Fruit fly (Drosophila melanogaster) whole organism, embryonic: ENCODE measurements around the gene CG10232.
A peak's percentile ranks its signal among the peaks of the same experiment; 100 is the strongest.

Experiments used
- Aef1 ChIP-seq: fragments of 200-800 bp; sonication (Bioruptor generic); IDR thresholded peaks from 3 replicates; pipeline ENCODE4 v1.3.6; 2022; ENCODE audit warnings: missing biosample characterization, missing genetic modification characterization
- CG10147 ChIP-seq: fragments of 200-800 bp; sonication (Bioruptor generic); optimal IDR thresholded peaks from 2 replicates; lab custom pipeline; 2019; ENCODE audit warnings: missing biosample characterization, mild to moderate bottlenecking, missing genetic modification characterization, moderate library complexity
- CG10431 ChIP-seq: fragments of 200-800 bp; sonication (Bioruptor generic); optimal IDR thresholded peaks from 3 replicates; lab custom pipeline; 2018; ENCODE audit warnings: missing biosample characterization, mild to moderate bottlenecking, missing genetic modification characterization
- CG12659 ChIP-seq: fragments of 200-800 bp; sonication (Bioruptor generic); optimal IDR thresholded peaks from 3 replicates; lab custom pipeline; 2017; ENCODE audit warnings: mild to moderate bottlenecking, missing biosample characterization, missing genetic modification reagents, missing genetic modification characterization
- CG15269 ChIP-seq: fragments of 200-800 bp; sonication (Bioruptor generic); optimal IDR thresholded peaks from 2 replicates; lab custom pipeline; 2018; ENCODE audit warnings: missing biosample characterization, mild to moderate bottlenecking, missing genetic modification characterization, moderate library complexity
- CG1647 ChIP-seq: fragments of 200-800 bp; sonication (Bioruptor generic); optimal IDR thresholded peaks from 3 replicates; lab custom pipeline; 2016; ENCODE audit warnings: missing biosample characterization, missing genetic modification characterization
- CG16815 ChIP-seq: fragments of 200-800 bp; sonication (Bioruptor generic); optimal IDR thresholded peaks from 3 replicates; lab custom pipeline; 2017; ENCODE audit warnings: missing biosample characterization, mild to moderate bottlenecking, missing genetic modification characterization
- CG17612 ChIP-seq: fragments of 200-800 bp; sonication (Bioruptor generic); IDR thresholded peaks from 2 replicates; pipeline ENCODE4 v1.3.6; 2022; ENCODE audit warnings: missing biosample characterization, missing genetic modification characterization
- CG17829 ChIP-seq: fragments of 200-800 bp; optimal IDR thresholded peaks from 2 replicates; lab custom pipeline; 2019; ENCODE audit warnings: missing biosample characterization, mild to moderate bottlenecking, missing genetic modification characterization, moderate library complexity
- CG18262 ChIP-seq: fragments of 200-800 bp; optimal IDR thresholded peaks from 3 replicates; lab custom pipeline; 2019; ENCODE audit warnings: missing biosample characterization, mild to moderate bottlenecking, missing genetic modification characterization, moderate library complexity
- CG18476 ChIP-seq: fragments of 200-800 bp; sonication (Bioruptor generic); optimal IDR thresholded peaks from 2 replicates; lab custom pipeline; 2016; ENCODE audit warnings: missing biosample characterization, mild to moderate bottlenecking, missing genetic modification characterization
- CG3065 ChIP-seq: fragments of 200-800 bp; sonication (Bioruptor generic); optimal IDR thresholded peaks from 2 replicates; lab custom pipeline; 2016; ENCODE audit warnings: missing biosample characterization, missing genetic modification characterization
- CG34422 ChIP-seq: fragments of 200-800 bp; sonication (Bioruptor generic); IDR thresholded peaks from 3 replicates; pipeline ENCODE4 v1.3.6; 2022; ENCODE audit warnings: missing biosample characterization, missing genetic modification characterization
- CG4617 ChIP-seq: fragments of 200-800 bp; sonication (Bioruptor generic); optimal IDR thresholded peaks from 3 replicates; lab custom pipeline; 2016; ENCODE audit warnings: missing biosample characterization, missing genetic modification characterization, borderline replicate concordance
- CG4707 ChIP-seq: fragments of 200-800 bp; sonication (Bioruptor generic); optimal IDR thresholded peaks from 2 replicates; lab custom pipeline; 2018; ENCODE audit warnings: missing biosample characterization, mild to moderate bottlenecking, missing genetic modification characterization, moderate library complexity
- CG5953 ChIP-seq: fragments of 200-800 bp; sonication (Bioruptor generic); IDR thresholded peaks from 2 replicates; pipeline ENCODE4 v1.3.6; 2022; ENCODE audit warnings: missing biosample characterization, missing genetic modification characterization
- CG6272 ChIP-seq: fragments of 200-800 bp; sonication (Bioruptor generic); IDR thresholded peaks from 2 replicates; pipeline ENCODE4 v1.3.6; 2022; ENCODE audit warnings: missing biosample characterization, missing genetic modification characterization
- CG7745 ChIP-seq: fragments of 200-800 bp; sonication (Bioruptor generic); optimal IDR thresholded peaks from 2 replicates; lab custom pipeline; 2018; ENCODE audit warnings: missing biosample characterization, mild to moderate bottlenecking, missing genetic modification characterization, moderate library complexity
- CG8388 ChIP-seq: fragments of 200-800 bp; sonication (Bioruptor generic); optimal IDR thresholded peaks from 2 replicates; lab custom pipeline; 2019; ENCODE audit warnings: missing biosample characterization, mild to moderate bottlenecking, missing genetic modification characterization, moderate library complexity
- CG9817 ChIP-seq: fragments of 200-800 bp; sonication (Bioruptor generic); optimal IDR thresholded peaks from 2 replicates; lab custom pipeline; 2018; ENCODE audit warnings: missing biosample characterization, mild to moderate bottlenecking, missing genetic modification characterization, moderate library complexity
- D19A ChIP-seq: fragments of 200-800 bp; optimal IDR thresholded peaks from 3 replicates; lab custom pipeline; 2019; ENCODE audit warnings: missing biosample characterization, mild to moderate bottlenecking, missing genetic modification characterization, moderate library complexity
- E2f1 ChIP-seq: fragments of 200-800 bp; sonication (Bioruptor generic); IDR thresholded peaks from 2 replicates; pipeline ENCODE4 v1.3.6; 2022; ENCODE audit warnings: missing biosample characterization, missing genetic modification characterization
- Lim3 ChIP-seq: fragments of 200-800 bp; sonication (Bioruptor generic); IDR thresholded peaks from 2 replicates; pipeline ENCODE4 v1.3.6; 2022; ENCODE audit warnings: missing biosample characterization, missing genetic modification characterization
- Mrtf ChIP-seq: fragments of 200-800 bp; sonication (Bioruptor generic); IDR thresholded peaks from 3 replicates; pipeline ENCODE4 v1.3.6; 2022; ENCODE audit warnings: missing biosample characterization, missing genetic modification characterization
- NfI ChIP-seq: fragments of 200-800 bp; sonication (Bioruptor generic); optimal IDR thresholded peaks from 3 replicates; lab custom pipeline; 2018; ENCODE audit warnings: missing biosample characterization, mild to moderate bottlenecking, missing genetic modification characterization, moderate library complexity
- Sry-β ChIP-seq: fragments of 200-800 bp; sonication (Bioruptor generic); optimal IDR thresholded peaks from 2 replicates; lab custom pipeline; 2018; ENCODE audit warnings: missing biosample characterization, mild to moderate bottlenecking, missing genetic modification characterization, moderate library complexity
- Trl ChIP-seq, 3 experiments: fragments of >200 bp in 2 of 3; fragments of 200-800 bp in 1 of 3; sonication (Bioruptor generic) in 1 of 3; optimal IDR thresholded peaks; 2 replicates in 1 of 3; 3 replicates in 2 of 3; lab custom pipeline; 2016 to 2017; ENCODE audit warnings: missing biosample characterization in 1 of 3, missing genetic modification characterization in 1 of 3
- amos ChIP-seq: fragments of 200-800 bp; sonication (Bioruptor generic); IDR thresholded peaks from 2 replicates; pipeline ENCODE4 v1.3.6; 2022; ENCODE audit warnings: missing biosample characterization, missing genetic modification characterization; ENCODE audit not compliant: partially characterized antibody
- az2 ChIP-seq: fragments of 200-800 bp; sonication (Bioruptor generic); optimal IDR thresholded peaks from 3 replicates; lab custom pipeline; 2016; ENCODE audit warnings: missing biosample characterization, missing genetic modification characterization
- bcd ChIP-seq: fragments of 200-800 bp; sonication (Bioruptor generic); optimal IDR thresholded peaks from 2 replicates; lab custom pipeline; 2017; ENCODE audit warnings: missing biosample characterization, mild to moderate bottlenecking, missing genetic modification characterization
- bowl ChIP-seq: fragments of 200-800 bp; sonication (Bioruptor generic); IDR thresholded peaks from 2 replicates; pipeline ENCODE4 v1.3.6; 2022; ENCODE audit warnings: missing biosample characterization, missing genetic modification characterization
- caup ChIP-seq: fragments of 200-800 bp; sonication (Bioruptor generic); optimal IDR thresholded peaks from 3 replicates; lab custom pipeline; 2017; ENCODE audit warnings: missing biosample characterization, mild to moderate bottlenecking, missing genetic modification characterization, moderate library complexity; ENCODE audit not compliant: severe bottlenecking
- chinmo ChIP-seq: fragments of 200-800 bp; sonication (Bioruptor generic); IDR thresholded peaks from 4 replicates; pipeline ENCODE4 v1.3.6; 2022; ENCODE audit warnings: missing biosample characterization, missing genetic modification characterization; ENCODE audit not compliant: partially characterized antibody
- crc ChIP-seq: fragments of 200-800 bp; sonication (Bioruptor generic); optimal IDR thresholded peaks from 2 replicates; lab custom pipeline; 2016; ENCODE audit warnings: missing biosample characterization, missing genetic modification characterization
- eyg ChIP-seq: fragments of 200-800 bp; sonication (Bioruptor generic); optimal IDR thresholded peaks from 3 replicates; lab custom pipeline; 2016; ENCODE audit warnings: missing biosample characterization, missing genetic modification characterization
- fd102C ChIP-seq: fragments of 200-800 bp; sonication (Bioruptor generic); optimal IDR thresholded peaks from 2 replicates; lab custom pipeline; 2018; ENCODE audit warnings: missing biosample characterization, mild to moderate bottlenecking, missing genetic modification characterization, moderate library complexity
- gsb-n ChIP-seq: fragments of 200-800 bp; sonication (Bioruptor generic); optimal IDR thresholded peaks from 3 replicates; lab custom pipeline; 2018; ENCODE audit warnings: missing biosample characterization, mild to moderate bottlenecking, missing genetic modification characterization
- hbn ChIP-seq: fragments of 200-800 bp; sonication (Bioruptor generic); IDR thresholded peaks from 2 replicates; pipeline ENCODE4 v1.3.6; 2022; ENCODE audit warnings: missing biosample characterization, missing genetic modification characterization; ENCODE audit not compliant: partially characterized antibody
- mirr ChIP-seq: fragments of 200-800 bp; sonication (Bioruptor generic); optimal IDR thresholded peaks from 3 replicates; lab custom pipeline; 2018; ENCODE audit warnings: missing biosample characterization, mild to moderate bottlenecking, missing genetic modification characterization
- otp ChIP-seq: fragments of 200-800 bp; sonication (Bioruptor generic); IDR thresholded peaks from 3 replicates; pipeline ENCODE4, ENCODE4 v1.3.6; 2022; ENCODE audit warnings: missing biosample characterization, missing genetic modification characterization
- pita ChIP-seq: fragments of 200-800 bp; sonication (Bioruptor generic); optimal IDR thresholded peaks from 2 replicates; lab custom pipeline; 2017; ENCODE audit warnings: missing biosample characterization, mild to moderate bottlenecking, missing genetic modification characterization
- sens-2 ChIP-seq: fragments of 200-800 bp; sonication (Bioruptor generic); IDR thresholded peaks from 2 replicates; pipeline ENCODE4 v1.3.6; 2022; ENCODE audit warnings: missing biosample characterization, missing genetic modification characterization
- slou ChIP-seq: fragments of 200-800 bp; sonication (Bioruptor generic); optimal IDR thresholded peaks from 3 replicates; lab custom pipeline; 2016; ENCODE audit warnings: missing biosample characterization, missing genetic modification characterization
- tgo ChIP-seq: fragments of 200-800 bp; sonication (Bioruptor generic); IDR thresholded peaks from 3 replicates; pipeline ENCODE4 v1.3.6; 2022; ENCODE audit warnings: missing biosample characterization, missing genetic modification characterization
- tll ChIP-seq, 2 experiments: fragments of 200-800 bp in 1 of 2; fragments of >200 bp in 1 of 2; sonication (Bioruptor generic) in 1 of 2; optimal IDR thresholded peaks; 2 replicates each; lab custom pipeline; 2017 to 2019; ENCODE audit warnings: missing biosample characterization in 2 of 2, missing genetic modification characterization in 2 of 2, mild to moderate bottlenecking in 1 of 2, moderate library complexity in 1 of 2
- unpg ChIP-seq: fragments of 200-800 bp; sonication (Bioruptor generic); optimal IDR thresholded peaks from 3 replicates; lab custom pipeline; 2018; ENCODE audit warnings: missing biosample characterization, mild to moderate bottlenecking, missing genetic modification characterization, moderate library complexity
- wdn ChIP-seq: fragments of 200-800 bp; sonication (Bioruptor generic); IDR thresholded peaks from 2 replicates; pipeline ENCODE4 v1.3.6; 2022; ENCODE audit warnings: missing biosample characterization, missing genetic modification characterization

CG10232 gene

dm6 chr3R:23757912-23758607, 36.6 kb upstream of the CG10232 start, which contains the start of the genes PTPMT1 and Hrd3 (continued):
- TF ChIP-seq CG10147 (GFP tag; lab: Kevin White, UChicago) = peak; percentile 98
- peak; percentile 95 for TF ChIP-seq E2f1 (GFP tag; lab: Robert Waterston, UW)
- 0 out of 4 replicates have a peak, but pooled peaks have one; percentile 32 for TF ChIP-seq chinmo (GFP tag; lab: Robert Waterston, UW)
- peak; percentile 89; the same call in 1 of the 2 replicates for TF ChIP-seq CG17612 (GFP tag; lab: Robert Waterston, UW)
- no peak for TF ChIP-seq Trl (optimal IDR thresholded peaks at IDR 0.05; lab: Kevin White, UChicago)
- peak; percentile 97 for TF ChIP-seq Trl (GFP tag; optimal IDR thresholded peaks at IDR 0.05; lab: Kevin White, UChicago)
- peak; percentile 97 for TF ChIP-seq CG8388
- peak; percentile 99 for TF ChIP-seq bcd (GFP tag; lab: Kevin White, UChicago)
- peak; percentile 70 for TF ChIP-seq Sry-β (GFP tag; lab: Kevin White, UChicago)
- TF ChIP-seq CG15269 (tag; lab: Kevin White, UChicago) = peak; percentile 99
- peak; percentile 73 to 75 for TF ChIP-seq tll (GFP tag; optimal IDR thresholded peaks at IDR 0.05; lab: Kevin White, UChicago)
- peak; percentile 96 for TF ChIP-seq D19A (tag; lab: Kevin White, UChicago)
- peak; percentile 27; the same call in 1 of the 2 replicates for TF ChIP-seq amos
- peak; percentile 99 for TF ChIP-seq az2 (GFP tag; lab: Kevin White, UChicago)
- TF ChIP-seq CG16815 (GFP tag; lab: Kevin White, UChicago) = peak; percentile 99
- peak; percentile 95 for TF ChIP-seq CG6272 (GFP tag; lab: Robert Waterston, UW)
- TF ChIP-seq CG9817 (tag; lab: Kevin White, UChicago) = peak; percentile 98
- TF ChIP-seq Mrtf (GFP tag; lab: Robert Waterston, UW) = peak; percentile 95
- TF ChIP-seq CG4617 (GFP tag; lab: Kevin White, UChicago) = peak; percentile 98
- TF ChIP-seq CG12659 (GFP tag; lab: Kevin White, UChicago) = peak; percentile 100
- peak; percentile 73 for TF ChIP-seq fd102C (GFP tag; lab: Kevin White, UChicago)
- peak; percentile 89 for TF ChIP-seq wdn (GFP tag; lab: Robert Waterston, UW)
- TF ChIP-seq CG1647 = peak; percentile 98
- peak; percentile 94; the same call in 2 of the 3 replicates for TF ChIP-seq otp (GFP tag; lab: Robert Waterston, UW)
- TF ChIP-seq CG18476 (GFP tag; lab: Kevin White, UChicago) = peak; percentile 99
- peak; percentile 97 for TF ChIP-seq unpg (GFP tag; lab: Kevin White, UChicago)
- TF ChIP-seq CG7745 = no peak
- TF ChIP-seq NfI (GFP tag; lab: Kevin White, UChicago) = peak; percentile 98
- TF ChIP-seq CG18262 (tag; lab: Kevin White, UChicago) = peak; percentile 99
- peak; percentile 90 for TF ChIP-seq sens-2 (GFP tag; lab: Robert Waterston, UW)
- TF ChIP-seq mirr (GFP tag; lab: Kevin White, UChicago) = peak; percentile 91
- peak; percentile 96 for TF ChIP-seq tgo (GFP tag; lab: Robert Waterston, UW)
- peak; percentile 82 for TF ChIP-seq CG5953 (GFP tag; lab: Robert Waterston, UW)
- TF ChIP-seq eyg (GFP tag; lab: Kevin White, UChicago) = peak; percentile 94
- TF ChIP-seq bowl (GFP tag; lab: Robert Waterston, UW) = peak; percentile 75; the same call in 1 of the 2 replicates
- TF ChIP-seq caup (GFP tag; lab: Kevin White, UChicago) = peak; percentile 98
- TF ChIP-seq CG17829 (tag; lab: Kevin White, UChicago) = peak; percentile 99
- TF ChIP-seq CG4707 (GFP tag; lab: Kevin White, UChicago) = peak; percentile 89
- TF ChIP-seq Aef1 = peak; percentile 95
- TF ChIP-seq slou (GFP tag; lab: Kevin White, UChicago) = peak; percentile 98
- peak; percentile 81 for TF ChIP-seq Lim3 (GFP tag; lab: Robert Waterston, UW)
- TF ChIP-seq hbn (GFP tag; lab: Robert Waterston, UW) = no peak
- peak; percentile 93 for TF ChIP-seq crc
- TF ChIP-seq pita (GFP tag; lab: Kevin White, UChicago) = no peak
- peak; percentile 97 for TF ChIP-seq gsb-n (tag; lab: Kevin White, UChicago)
- peak; percentile 93 for TF ChIP-seq CG10431 (GFP tag; lab: Kevin White, UChicago)
- TF ChIP-seq CG3065 (GFP tag; lab: Kevin White, UChicago) = peak; percentile 96
- TF ChIP-seq CG34422 (GFP tag; lab: Robert Waterston, UW) = peak; percentile 95
